Fruit fly (Drosophila melanogaster) whole organism, embryonic: ENCODE measurements around the gene CG43052.

Experiments used
- Atf6 ChIP-seq: fragments of 200-800 bp; sonication (Bioruptor generic); IDR thresholded peaks from 2 replicates; pipeline ENCODE4 v1.3.6; 2022; ENCODE audit warnings: missing biosample characterization, missing genetic modification characterization
- Blimp-1 ChIP-seq: fragments of 200-800 bp; sonication (Bioruptor generic); optimal IDR thresholded peaks from 3 replicates; lab custom pipeline; 2018; ENCODE audit warnings: missing biosample characterization, missing genetic modification characterization, mild to moderate bottlenecking, moderate library complexity, missing genetic modification reagents
- CG10366 ChIP-seq: fragments of 200-800 bp; sonication (Bioruptor generic); IDR thresholded peaks from 2 replicates; pipeline ENCODE4 v1.3.6; 2022; ENCODE audit warnings: missing biosample characterization, missing genetic modification characterization
- CG12769 ChIP-seq: fragments of 200-800 bp; sonication (Bioruptor generic); optimal IDR thresholded peaks from 2 replicates; lab custom pipeline; 2019; ENCODE audit warnings: missing biosample characterization, mild to moderate bottlenecking, missing genetic modification characterization, moderate library complexity
- CG14667 ChIP-seq: fragments of 200-800 bp; sonication (Bioruptor generic); IDR thresholded peaks from 2 replicates; pipeline ENCODE4 v1.3.6; 2022; ENCODE audit warnings: missing biosample characterization, missing genetic modification characterization
- CG14965 ChIP-seq: fragments of 200-800 bp; sonication (Bioruptor generic); optimal IDR thresholded peaks from 2 replicates; lab custom pipeline; 2016; ENCODE audit warnings: missing biosample characterization, missing genetic modification characterization, borderline replicate concordance
- CG1529 ChIP-seq: fragments of 200-800 bp; sonication (Bioruptor generic); optimal IDR thresholded peaks from 3 replicates; lab custom pipeline; 2018; ENCODE audit warnings: missing biosample characterization, missing genetic modification characterization
- CG15514 ChIP-seq: fragments of 200-800 bp; sonication (Bioruptor generic); optimal IDR thresholded peaks from 3 replicates; lab custom pipeline; 2017; ENCODE audit warnings: missing biosample characterization, missing genetic modification characterization, mild to moderate bottlenecking, moderate library complexity, missing genetic modification reagents
- CG2875 ChIP-seq: fragments of 200-800 bp; sonication (Bioruptor generic); optimal IDR thresholded peaks from 2 replicates; lab custom pipeline; 2017; ENCODE audit warnings: missing biosample characterization, mild to moderate bottlenecking, missing genetic modification characterization, missing genetic modification reagents
- CG31441 ChIP-seq: fragments of 200-800 bp; sonication (Bioruptor generic); IDR thresholded peaks from 2 replicates; pipeline ENCODE4 v1.3.6; 2022; ENCODE audit warnings: missing biosample characterization, missing genetic modification characterization
- CG4404 ChIP-seq: fragments of 200-800 bp; sonication (Bioruptor generic); IDR thresholded peaks from 2 replicates; pipeline ENCODE4 v1.3.6; 2022; ENCODE audit warnings: missing biosample characterization, missing genetic modification characterization
- CG6272 ChIP-seq: fragments of 200-800 bp; sonication (Bioruptor generic); IDR thresholded peaks from 2 replicates; pipeline ENCODE4 v1.3.6; 2022; ENCODE audit warnings: missing biosample characterization, missing genetic modification characterization
- CG6683 ChIP-seq: fragments of 200-800 bp; sonication (Bioruptor generic); optimal IDR thresholded peaks from 2 replicates; lab custom pipeline; 2017; ENCODE audit warnings: missing biosample characterization, mild to moderate bottlenecking, missing genetic modification characterization, missing genetic modification reagents
- CG7556 ChIP-seq: fragments of 200-800 bp; sonication (Bioruptor generic); optimal IDR thresholded peaks from 2 replicates; lab custom pipeline; 2017; ENCODE audit warnings: missing biosample characterization, mild to moderate bottlenecking, missing genetic modification characterization
- CG8944 ChIP-seq: fragments of 200-800 bp; sonication (Bioruptor generic); optimal IDR thresholded peaks from 3 replicates; lab custom pipeline; 2016; ENCODE audit warnings: missing biosample characterization, missing genetic modification characterization
- CrebB ChIP-seq: fragments of 200-800 bp; sonication (Bioruptor generic); optimal IDR thresholded peaks from 3 replicates; lab custom pipeline; 2018; ENCODE audit warnings: missing biosample characterization, mild to moderate bottlenecking, missing genetic modification characterization
- Dip2 ChIP-seq: fragments of 200-800 bp; sonication (Bioruptor generic); IDR thresholded peaks from 2 replicates; pipeline ENCODE4 v1.3.6; 2022; ENCODE audit warnings: missing biosample characterization, missing genetic modification characterization
- E2f2 ChIP-seq: fragments of 200-800 bp; sonication (Bioruptor generic); IDR thresholded peaks from 2 replicates; pipeline ENCODE4 v1.3.6; 2022; ENCODE audit warnings: missing biosample characterization, missing genetic modification characterization
- HmgZ ChIP-seq: fragments of 200-800 bp; sonication (Bioruptor generic); optimal IDR thresholded peaks from 2 replicates; lab custom pipeline; 2018; ENCODE audit warnings: missing biosample characterization, mild to moderate bottlenecking, missing genetic modification characterization
- MTF-1 ChIP-seq: fragments of 200-800 bp; sonication (Bioruptor generic); optimal IDR thresholded peaks from 2 replicates; lab custom pipeline; 2018; ENCODE audit warnings: missing biosample characterization, mild to moderate bottlenecking, missing genetic modification characterization, borderline replicate concordance
- Scr ChIP-seq: fragments of 200-800 bp; sonication (Bioruptor generic); IDR thresholded peaks from 2 replicates; pipeline ENCODE4 v1.3.6; 2022; ENCODE audit warnings: missing biosample characterization, missing genetic modification characterization; ENCODE audit not compliant: partially characterized antibody
- Sry-δ ChIP-seq: fragments of 200-800 bp; sonication (Bioruptor generic); optimal IDR thresholded peaks from 2 replicates; lab custom pipeline; 2016; ENCODE audit warnings: missing biosample characterization, missing genetic modification characterization
- Stat92E ChIP-seq, 3 experiments: fragments of >200 bp in 2 of 3; fragments of 200-800 bp in 1 of 3; sonication (Bioruptor generic) in 1 of 3; optimal IDR thresholded peaks; 2 replicates each; lab custom pipeline; 2017 to 2019; ENCODE audit warnings: missing biosample characterization in 3 of 3, missing genetic modification characterization in 3 of 3, mild to moderate bottlenecking in 1 of 3, moderate library complexity in 1 of 3
- TFAM ChIP-seq: fragments of 200-800 bp; sonication (Bioruptor generic); optimal IDR thresholded peaks from 2 replicates; lab custom pipeline; 2017; ENCODE audit warnings: missing biosample characterization, missing genetic modification characterization, inconsistent platforms
- Usf ChIP-seq: fragments of 200-800 bp; sonication (Bioruptor generic); optimal IDR thresholded peaks from 2 replicates; lab custom pipeline; 2017; ENCODE audit warnings: missing genotype, missing biosample characterization, missing genetic modification characterization
- ash1 ChIP-seq: fragments of 200-800 bp; sonication (Bioruptor generic); optimal IDR thresholded peaks from 2 replicates; lab custom pipeline; 2018; ENCODE audit warnings: missing biosample characterization, mild to moderate bottlenecking, missing genetic modification characterization
- chn ChIP-seq: fragments of 200-800 bp; sonication (Bioruptor generic); optimal IDR thresholded peaks from 2 replicates; lab custom pipeline; 2016; ENCODE audit warnings: missing biosample characterization, missing genetic modification characterization
- dpn ChIP-seq, 2 experiments: fragments of 200-800 bp; sonication (Bioruptor generic); optimal IDR thresholded peaks; 3 replicates each; lab custom pipeline; 2016; ENCODE audit warnings: missing biosample characterization in 2 of 2, missing genetic modification characterization in 2 of 2
- eyg ChIP-seq: fragments of 200-800 bp; sonication (Bioruptor generic); optimal IDR thresholded peaks from 3 replicates; lab custom pipeline; 2016; ENCODE audit warnings: missing biosample characterization, missing genetic modification characterization
- ham ChIP-seq: fragments of 200-800 bp; sonication (Bioruptor generic); IDR thresholded peaks from 2 replicates; pipeline ENCODE4 v1.3.6; 2022; ENCODE audit warnings: missing biosample characterization, missing genetic modification characterization
- her ChIP-seq: fragments of 200-800 bp; sonication (Bioruptor generic); optimal IDR thresholded peaks from 2 replicates; lab custom pipeline; 2016; ENCODE audit warnings: missing biosample characterization, missing genetic modification characterization
- lola ChIP-seq, 3 experiments: fragments of >200 bp in 2 of 3; fragments of 200-800 bp in 1 of 3; sonication (Bioruptor generic) in 1 of 3; optimal IDR thresholded peaks; 2 replicates each; lab custom pipeline; 2017 to 2019; ENCODE audit warnings: missing biosample characterization in 3 of 3, missing genetic modification characterization in 3 of 3, mild to moderate bottlenecking in 1 of 3, moderate library complexity in 1 of 3
- maf-S ChIP-seq: fragments of 200-800 bp; sonication (Bioruptor generic); optimal IDR thresholded peaks from 2 replicates; lab custom pipeline; 2016; ENCODE audit warnings: missing biosample characterization, missing genetic modification characterization
- mam ChIP-seq: fragments of 200-800 bp; sonication (Bioruptor generic); optimal IDR thresholded peaks from 3 replicates; lab custom pipeline; 2016; ENCODE audit warnings: missing biosample characterization, missing genetic modification characterization
- mirr ChIP-seq: fragments of 200-800 bp; sonication (Bioruptor generic); optimal IDR thresholded peaks from 3 replicates; lab custom pipeline; 2018; ENCODE audit warnings: missing biosample characterization, mild to moderate bottlenecking, missing genetic modification characterization
- nau ChIP-seq: fragments of 200-800 bp; sonication (Bioruptor generic); optimal IDR thresholded peaks from 3 replicates; lab custom pipeline; 2017; ENCODE audit warnings: missing biosample characterization, mild to moderate bottlenecking, missing genetic modification characterization, missing genetic modification reagents
- phol ChIP-seq: fragments of 200-800 bp; sonication (Bioruptor generic); optimal IDR thresholded peaks from 3 replicates; lab custom pipeline; 2018; ENCODE audit warnings: missing biosample characterization, mild to moderate bottlenecking, missing genetic modification characterization, moderate library complexity
- pita ChIP-seq: fragments of 200-800 bp; sonication (Bioruptor generic); optimal IDR thresholded peaks from 2 replicates; lab custom pipeline; 2017; ENCODE audit warnings: missing biosample characterization, mild to moderate bottlenecking, missing genetic modification characterization
- pzg ChIP-seq: fragments of 200-800 bp; sonication (Bioruptor generic); optimal IDR thresholded peaks from 3 replicates; lab custom pipeline; 2018; ENCODE audit warnings: missing biosample characterization, mild to moderate bottlenecking, missing genetic modification characterization, moderate library complexity
- sc ChIP-seq, 3 experiments: fragments of >200 bp in 2 of 3; fragments of 200-800 bp in 1 of 3; sonication (Bioruptor generic) in 1 of 3; optimal IDR thresholded peaks; 2 replicates in 2 of 3; 3 replicates in 1 of 3; lab custom pipeline; 2017; ENCODE audit warnings: mild to moderate bottlenecking in 1 of 3, missing biosample characterization in 1 of 3, missing genetic modification characterization in 1 of 3, missing genetic modification reagents in 1 of 3
- schlank ChIP-seq: fragments of 200-800 bp; sonication (Bioruptor generic); optimal IDR thresholded peaks from 2 replicates; lab custom pipeline; 2018; ENCODE audit warnings: missing biosample characterization, mild to moderate bottlenecking, missing genetic modification characterization
- so ChIP-seq: fragments of 200-800 bp; sonication (Bioruptor generic); IDR thresholded peaks from 3 replicates; pipeline ENCODE4 v1.3.6; 2022; ENCODE audit warnings: missing biosample characterization, missing genetic modification characterization
- tap ChIP-seq: fragments of 200-800 bp; optimal IDR thresholded peaks from 3 replicates; lab custom pipeline; 2019; ENCODE audit warnings: missing biosample characterization, mild to moderate bottlenecking, missing genetic modification characterization, moderate library complexity
- twi ChIP-seq: fragments of 200-800 bp; optimal IDR thresholded peaks from 2 replicates; lab custom pipeline; 2019; ENCODE audit warnings: missing biosample characterization, mild to moderate bottlenecking, missing genetic modification characterization, moderate library complexity
- unpg ChIP-seq: fragments of 200-800 bp; sonication (Bioruptor generic); optimal IDR thresholded peaks from 3 replicates; lab custom pipeline; 2018; ENCODE audit warnings: missing biosample characterization, mild to moderate bottlenecking, missing genetic modification characterization, moderate library complexity
- wdn ChIP-seq: fragments of 200-800 bp; sonication (Bioruptor generic); IDR thresholded peaks from 2 replicates; pipeline ENCODE4 v1.3.6; 2022; ENCODE audit warnings: missing biosample characterization, missing genetic modification characterization
- wek ChIP-seq: fragments of 200-800 bp; sonication (Bioruptor generic); optimal IDR thresholded peaks from 3 replicates; lab custom pipeline; 2018; ENCODE audit warnings: missing biosample characterization, mild to moderate bottlenecking, missing genetic modification characterization, moderate library complexity
- z ChIP-seq: fragments of 200-800 bp; sonication (Bioruptor generic); IDR thresholded peaks from 3 replicates; pipeline ENCODE4 v1.3.6; 2022; ENCODE audit warnings: missing biosample characterization, missing genetic modification characterization
- zf30C ChIP-seq: fragments of 200-800 bp; sonication (Bioruptor generic); optimal IDR thresholded peaks from 3 replicates; lab custom pipeline; 2018; ENCODE audit warnings: missing biosample characterization, mild to moderate bottlenecking, missing genetic modification characterization

The CG43052 gene

dm6 chr2L:14361736-14362180 lies 9.9 kb downstream of the CG43052 start, which contains the start of gene spel1 (continued):
- TF ChIP-seq Atf6 (GFP tag; lab: Robert Waterston, UW), result peak; percentile 84
- TF ChIP-seq Sry-δ, result peak; percentile 8
- no peak for TF ChIP-seq sc (optimal IDR thresholded peaks at IDR 0.05; lab: Kevin White, UChicago)
- TF ChIP-seq sc (GFP tag; optimal IDR thresholded peaks at IDR 0.05; lab: Kevin White, UChicago), result peak; percentile 39
- TF ChIP-seq dpn (GFP tag; optimal IDR thresholded peaks at IDR 0.05; lab: Kevin White, UChicago), result peak; percentile 41 to 74
- TF ChIP-seq chn (GFP tag; lab: Kevin White, UChicago), result no peak
- peak; percentile 60 for TF ChIP-seq HmgZ
- TF ChIP-seq her (GFP tag; lab: Kevin White, UChicago), result no peak
- TF ChIP-seq tap (tag; lab: Kevin White, UChicago), result peak; percentile 75
- TF ChIP-seq pita (GFP tag; lab: Kevin White, UChicago), result no peak
- peak; percentile 48 for TF ChIP-seq pzg
- TF ChIP-seq unpg (GFP tag; lab: Kevin White, UChicago), result peak; percentile 86
- TF ChIP-seq wek (GFP tag; lab: Kevin White, UChicago), result no peak
- TF ChIP-seq CG8944, result peak; percentile 35
- TF ChIP-seq mirr, result no peak
- TF ChIP-seq mam (GFP tag; lab: Kevin White, UChicago), result peak; percentile 24
- peak; percentile 20 for TF ChIP-seq CG1529 (GFP tag; lab: Kevin White, UChicago)
- peak; percentile 72 for TF ChIP-seq CG10366 (GFP tag; lab: Robert Waterston, UW)
- peak; percentile 78 for TF ChIP-seq so
- TF ChIP-seq lola (GFP tag; optimal IDR thresholded peaks at IDR 0.05; lab: Kevin White, UChicago), result peak in 1 of 3 experiments; percentile 82
- TF ChIP-seq ham (GFP tag; lab: Robert Waterston, UW), result no peak
- TF ChIP-seq phol (tag; lab: Kevin White, UChicago), result peak; percentile 89
- TF ChIP-seq CG14667 (GFP tag; lab: Robert Waterston, UW), result peak; percentile 70
- TF ChIP-seq CG12769 (tag; lab: Kevin White, UChicago), result no peak
- peak; percentile 23 for TF ChIP-seq MTF-1 (GFP tag; lab: Kevin White, UChicago)
- TF ChIP-seq wdn (GFP tag; lab: Robert Waterston, UW), result peak; percentile 59
- peak; percentile 85 for TF ChIP-seq E2f2 (GFP tag; lab: Robert Waterston, UW)
- no peak for TF ChIP-seq schlank (tag; lab: Kevin White, UChicago)
- no peak for TF ChIP-seq Scr
- TF ChIP-seq CG6683 (GFP tag; lab: Kevin White, UChicago), result peak; percentile 63
- TF ChIP-seq Dip2 (GFP tag; lab: Robert Waterston, UW), result no peak
- no peak for TF ChIP-seq eyg (GFP tag; lab: Kevin White, UChicago)
- peak; percentile 91 for TF ChIP-seq zf30C
- peak; percentile 16 for TF ChIP-seq CG2875
- TF ChIP-seq CG31441, result peak; percentile 91
- peak in 1 of 3 experiments; percentile 10 for TF ChIP-seq Stat92E (GFP tag; optimal IDR thresholded peaks at IDR 0.05; lab: Kevin White, UChicago)
- TF ChIP-seq z (GFP tag; lab: Robert Waterston, UW), result no peak
- no peak for TF ChIP-seq ash1
- peak; percentile 38 for TF ChIP-seq nau
- TF ChIP-seq CG7556 (GFP tag; lab: Kevin White, UChicago), result peak; percentile 80
- peak; percentile 46 for TF ChIP-seq twi
- TF ChIP-seq CrebB (tag; lab: Kevin White, UChicago), result peak; percentile 62
- peak; percentile 63 for TF ChIP-seq CG6272 (GFP tag; lab: Robert Waterston, UW)
- no peak for TF ChIP-seq CG4404
- no peak for TF ChIP-seq Usf
- no peak for TF ChIP-seq TFAM (GFP tag; lab: Kevin White, UChicago)
- TF ChIP-seq CG15514, result peak; percentile 64
- TF ChIP-seq Blimp-1 (GFP tag; lab: Kevin White, UChicago), result peak; percentile 85
- TF ChIP-seq CG14965 (GFP tag; lab: Kevin White, UChicago), result no peak
- TF ChIP-seq maf-S (GFP tag; lab: Kevin White, UChicago), result peak; percentile 8
